Worm (Caenorhabditis elegans) whole organism, dauer: ENCODE data around the gene nipi-4.

Experiments used
- unc-62 ChIP-seq: sonication (generic microtip); optimal IDR thresholded peaks from 2 replicates; lab custom pipeline; 2017; ENCODE audit warnings: missing biosample characterization, missing genetic modification reagents, missing genetic modification characterization

Gene nipi-4

ce11 chrV:7870707-7871106 is at the start of gene nipi-4:
nipi-4 (minus strand) TSS chrV:7870807.
- TF ChIP-seq unc-62 = no peak

ce11 chrV:7908431-7908830 is 37.8 kb upstream of the nipi-4 start:
- TF ChIP-seq unc-62 = no peak

- no peak for TF ChIP-seq unc-62
These were observed 33.8 kb upstream of the nipi-4 start for ce11 chrV:7904389-7904788.

- TF ChIP-seq unc-62 = no peak
These were observed 30.6 kb upstream of the nipi-4 start for ce11 chrV:7901222-7901621.

- no peak for TF ChIP-seq unc-62
These were observed 29.2 kb upstream of the nipi-4 start, which contains the start of gene F40A3.7 for ce11 chrV:7899761-7900160. F40A3.7 (minus strand) TSS chrV:7899861.

- TF ChIP-seq unc-62 = no peak
These were observed 23.3 kb upstream of the nipi-4 start, which contains the start of gene F40A3.6 for ce11 chrV:7893812-7894381. F40A3.6 (minus strand) TSS chrV:7893862.

ce11 chrV:7891230-7891629 is 20.6 kb upstream of the nipi-4 start, which contains the start of gene F40A3.1:
F40A3.1 (plus strand) TSS chrV:7891530.
- no peak for TF ChIP-seq unc-62

- TF ChIP-seq unc-62 = no peak
These were observed 17.4 kb upstream of the nipi-4 start for ce11 chrV:7888036-7888435.

- TF ChIP-seq unc-62 = no peak
These were observed 13.8 kb upstream of the nipi-4 start for ce11 chrV:7884441-7884840.

- TF ChIP-seq unc-62 = no peak
These were observed 7.9 kb upstream of the nipi-4 start, which contains the start of gene F40A3.2 for ce11 chrV:7878411-7878964. F40A3.2 (plus strand) TSS chrV:7878914.

- no peak for TF ChIP-seq unc-62
These were observed 6.4 kb upstream of the nipi-4 start, which contains the start of gene F40A3.3 for ce11 chrV:7876881-7877475. F40A3.3 (plus strand) TSS chrV:7877444.

- no peak for TF ChIP-seq unc-62
These were observed 4.8 kb upstream of the nipi-4 start, which contains the start of gene F40A3.4 for ce11 chrV:7875456-7875855. F40A3.4 (plus strand) TSS chrV:7875756.

ce11 chrV:7872945-7873344 is 2.3 kb upstream of the nipi-4 start:
- TF ChIP-seq unc-62 = no peak

- TF ChIP-seq unc-62 = no peak
These were observed 5.9 kb downstream of the nipi-4 start, which contains the start of gene C37C3.11 for ce11 chrV:7864663-7865062. C37C3.11 (minus strand) TSS chrV:7864763.

- TF ChIP-seq unc-62 = no peak
These were observed 7.5 kb downstream of the nipi-4 start, which contains the start of gene C37C3.10 for ce11 chrV:7863020-7863523. C37C3.10 (minus strand) TSS chrV:7863070.

- TF ChIP-seq unc-62 = no peak
These were observed 8.8 kb downstream of the nipi-4 start, which contains the start of gene C37C3.17 for ce11 chrV:7861792-7862191. C37C3.17 (minus strand) TSS chrV:7861892.

- no peak for TF ChIP-seq unc-62
These were observed 12.7 kb downstream of the nipi-4 start, which contains the start of gene C37C3.1 for ce11 chrV:7857931-7858330. C37C3.1 (plus strand) TSS chrV:7857963.
